Worm (Caenorhabditis elegans): ENCODE measurements around the gene F10A3.4.

Gene F10A3.4

ce11 chrV:16175757-16176156, 26.9 kb downstream of the F10A3.4 start, which contains the start of gene cyp-33D1:
Gene cyp-33D1, minus strand, starts transcription at chrV:16175857.
- TF ChIP-seq hlh-1 (tag; optimal IDR thresholded peaks at IDR 0.05), result no peak
- TF ChIP-seq ztf-11 (tag; optimal IDR thresholded peaks at IDR 0.05), result no peak
- no peak for TF ChIP-seq lin-32 (GFP tag; optimal IDR thresholded peaks at IDR 0.05)
- TF ChIP-seq M03D4.4 (tag; optimal IDR thresholded peaks at IDR 0.05), result no peak
- TF ChIP-seq nhr-12 (tag; optimal IDR thresholded peaks at IDR 0.05), result no peak
- no peak for TF ChIP-seq mep-1 (tag; optimal IDR thresholded peaks at IDR 0.05)

ce11 chrV:16180350-16180749, 31.4 kb downstream of the F10A3.4 start, which contains the start of gene str-106:
Gene str-106, plus strand, starts transcription at chrV:16180650.
- no peak for TF ChIP-seq lin-13 (tag; optimal IDR thresholded peaks at IDR 0.05)
- no peak for TF ChIP-seq unc-39 (tag; optimal IDR thresholded peaks at IDR 0.05)
- TF ChIP-seq unc-62 (GFP tag; optimal IDR thresholded peaks at IDR 0.05), result no peak
- no peak for TF ChIP-seq cnd-1 (tag; optimal IDR thresholded peaks at IDR 0.05)
- TF ChIP-seq ceh-83 (GFP tag; optimal IDR thresholded peaks at IDR 0.05), result no peak
- TF ChIP-seq elt-1 (tag; optimal IDR thresholded peaks at IDR 0.05; ENCODE audit: borderline replicate concordance, insufficient read depth), result no peak
- TF ChIP-seq sem-2 (GFP tag; optimal IDR thresholded peaks at IDR 0.05), result no peak

- no peak for TF ChIP-seq lin-13 (tag; optimal IDR thresholded peaks at IDR 0.05)
- no peak for TF ChIP-seq unc-62 (GFP tag; optimal IDR thresholded peaks at IDR 0.05)
- no peak for TF ChIP-seq bed-3 (GFP tag; optimal IDR thresholded peaks at IDR 0.05)
- TF ChIP-seq nhr-2 (tag; optimal IDR thresholded peaks at IDR 0.05), result no peak
- no peak for TF ChIP-seq ham-2 (GFP tag; optimal IDR thresholded peaks at IDR 0.05)
- no peak for TF ChIP-seq mls-2 (tag; optimal IDR thresholded peaks at IDR 0.05)
- TF ChIP-seq cnd-1 (tag; optimal IDR thresholded peaks at IDR 0.05), result no peak
- no peak for TF ChIP-seq nhr-28 (tag; optimal IDR thresholded peaks at IDR 0.05)
Observed at ce11 chrV:16182110-16182509, 33.2 kb downstream of the F10A3.4 start, which contains the start of gene srz-13. Gene srz-13, plus strand, starts transcription at chrV:16182410.

- TF ChIP-seq ceh-39 (tag; optimal IDR thresholded peaks at IDR 0.05) (no peak), lsy-2 (tag; optimal IDR thresholded peaks at IDR 0.05) (no peak), M03D4.4 (tag; optimal IDR thresholded peaks at IDR 0.05) (no peak), lin-32 (GFP tag; optimal IDR thresholded peaks at IDR 0.05) (no peak), unc-39 (tag; optimal IDR thresholded peaks at IDR 0.05) (no peak), sptf-1 (tag; optimal IDR thresholded peaks at IDR 0.05) (no peak), nhr-12 (tag; optimal IDR thresholded peaks at IDR 0.05) (no peak), snpc-4 (tag; optimal IDR thresholded peaks at IDR 0.05) (no peak), ceh-83 (GFP tag; optimal IDR thresholded peaks at IDR 0.05) (no peak)
Observed at ce11 chrV:16182918-16183317, 34.0 kb downstream of the F10A3.4 start, which contains the start of gene srh-277. Gene srh-277, plus strand, starts transcription at chrV:16183218.

ce11 chrV:16183357-16183756, 34.5 kb downstream of the F10A3.4 start, which contains the start of gene srz-14:
Gene srz-14, plus strand, starts transcription at chrV:16183657.
- no peak for TF ChIP-seq M03D4.4 (tag; optimal IDR thresholded peaks at IDR 0.05)
- TF ChIP-seq tbx-8 (GFP tag; optimal IDR thresholded peaks at IDR 0.05), result no peak
- TF ChIP-seq ceh-83 (GFP tag; optimal IDR thresholded peaks at IDR 0.05), result no peak
- TF ChIP-seq ztf-11 (tag; optimal IDR thresholded peaks at IDR 0.05), result no peak
- no peak for TF ChIP-seq nhr-2 (tag; optimal IDR thresholded peaks at IDR 0.05)
- no peak for TF ChIP-seq nhr-237 (tag; optimal IDR thresholded peaks at IDR 0.05)
- TF ChIP-seq ceh-43 (GFP tag; optimal IDR thresholded peaks at IDR 0.05), result no peak
- TF ChIP-seq elt-1 (tag; optimal IDR thresholded peaks at IDR 0.05; ENCODE audit: borderline replicate concordance, insufficient read depth), result no peak
- no peak for TF ChIP-seq mls-2 (tag; optimal IDR thresholded peaks at IDR 0.05)
- no peak for TF ChIP-seq unc-62 (GFP tag; optimal IDR thresholded peaks at IDR 0.05)
- TF ChIP-seq snpc-4 (tag; optimal IDR thresholded peaks at IDR 0.05), result no peak
- TF ChIP-seq mab-5 (tag; optimal IDR thresholded peaks at IDR 0.05), result no peak
- TF ChIP-seq ceh-39 (tag; optimal IDR thresholded peaks at IDR 0.05), result no peak
- TF ChIP-seq elt-3 (tag; optimal IDR thresholded peaks at IDR 0.05), result no peak
- TF ChIP-seq drap-1 (GFP tag; optimal IDR thresholded peaks at IDR 0.05), result no peak
- no peak for TF ChIP-seq lin-13 (tag; optimal IDR thresholded peaks at IDR 0.05)

ce11 chrV:16190485-16190884, 41.6 kb downstream of the F10A3.4 start, which contains the start of gene srh-281:
Gene srh-281, plus strand, starts transcription at chrV:16190785.
- TF ChIP-seq unc-120 (tag; optimal IDR thresholded peaks at IDR 0.05; ENCODE audit: poor library complexity, severe bottlenecking) (no peak), ham-2 (GFP tag; optimal IDR thresholded peaks at IDR 0.05) (no peak), mls-2 (tag; optimal IDR thresholded peaks at IDR 0.05) (no peak), nhr-28 (tag; optimal IDR thresholded peaks at IDR 0.05) (no peak), drap-1 (GFP tag; optimal IDR thresholded peaks at IDR 0.05) (no peak), lin-13 (tag; optimal IDR thresholded peaks at IDR 0.05) (no peak), ceh-83 (GFP tag; optimal IDR thresholded peaks at IDR 0.05) (no peak), ceh-43 (GFP tag; optimal IDR thresholded peaks at IDR 0.05) (no peak), mep-1 (tag; optimal IDR thresholded peaks at IDR 0.05) (no peak), bed-3 (GFP tag; optimal IDR thresholded peaks at IDR 0.05) (no peak), lsy-2 (tag; optimal IDR thresholded peaks at IDR 0.05) (no peak)
